Fruit fly (Drosophila melanogaster): Measurements from ENCODE around the gene Hr4.

Gene Hr4

dm6 chrX:1927473-1928306, 14.1 kb upstream of the Hr4 start, which contains the start of gene CG11596:
TSS of gene CG11596 (plus strand) at chrX:1927683.
- TF ChIP-seq Dll (optimal IDR thresholded peaks at IDR 0.05) (no peak), psq (optimal IDR thresholded peaks at IDR 0.05) (no peak), CG8478 (optimal IDR thresholded peaks at IDR 0.05) (no peak), usp (GFP tag; optimal IDR thresholded peaks at IDR 0.05) (no peak)

- TF ChIP-seq CG8478 (optimal IDR thresholded peaks at IDR 0.05) (no peak), usp (GFP tag; optimal IDR thresholded peaks at IDR 0.05) (no peak), EcR (GFP tag; optimal IDR thresholded peaks at IDR 0.05) (no peak), psq (optimal IDR thresholded peaks at IDR 0.05) (no peak)
Measured at dm6 chrX:1940020-1940419, 1.7 kb upstream of the Hr4 start, which contains the start of the genes CG3857 and CG3587. TSS of gene CG3857 (minus strand) at chrX:1940040. TSS of gene CG3587 (plus strand) at chrX:1940307.

dm6 chrX:1943337-1944244, 1.9 kb downstream of the Hr4 start:
- TF ChIP-seq EcR (GFP tag; optimal IDR thresholded peaks at IDR 0.05), result peak; percentile 89 to 94
- TF ChIP-seq pan (optimal IDR thresholded peaks at IDR 0.05), result no peak
- peak; percentile 69 for TF ChIP-seq Dll (optimal IDR thresholded peaks at IDR 0.05)
- no peak for TF ChIP-seq usp (GFP tag; optimal IDR thresholded peaks at IDR 0.05)
- no peak for TF ChIP-seq psq (optimal IDR thresholded peaks at IDR 0.05)
- peak; percentile 2 for TF ChIP-seq CG8478 (optimal IDR thresholded peaks at IDR 0.05)

- TF ChIP-seq psq (optimal IDR thresholded peaks at IDR 0.05) (no peak), CG8478 (optimal IDR thresholded peaks at IDR 0.05) (no peak), EcR (GFP tag; optimal IDR thresholded peaks at IDR 0.05) (peak; percentile 53 to 70)
Measured at dm6 chrX:1944245-1945114, 2.7 kb downstream of the Hr4 start.

dm6 chrX:1945241-1945640, 3.5 kb downstream of the Hr4 start:
- TF ChIP-seq EcR (GFP tag; optimal IDR thresholded peaks at IDR 0.05) (peak; percentile 83 to 88), Dll (optimal IDR thresholded peaks at IDR 0.05) (no peak)

dm6 chrX:1947178-1947872, 5.6 kb downstream of the Hr4 start:
- TF ChIP-seq EcR (GFP tag; optimal IDR thresholded peaks at IDR 0.05), result peak; percentile 73 to 93
- no peak for TF ChIP-seq CG8478 (optimal IDR thresholded peaks at IDR 0.05)

- TF ChIP-seq EcR (GFP tag; optimal IDR thresholded peaks at IDR 0.05) (peak; percentile 88 to 97), pan (optimal IDR thresholded peaks at IDR 0.05) (no peak), CG8478 (optimal IDR thresholded peaks at IDR 0.05) (no peak), Dll (optimal IDR thresholded peaks at IDR 0.05) (peak; percentile 58), usp (GFP tag; optimal IDR thresholded peaks at IDR 0.05) (no peak)
Measured at dm6 chrX:1947900-1948374, 6.2 kb downstream of the Hr4 start.

- TF ChIP-seq pan (optimal IDR thresholded peaks at IDR 0.05), result no peak
- TF ChIP-seq psq (optimal IDR thresholded peaks at IDR 0.05), result no peak
- no peak for TF ChIP-seq usp (GFP tag; optimal IDR thresholded peaks at IDR 0.05)
- TF ChIP-seq Dll (optimal IDR thresholded peaks at IDR 0.05), result no peak
- no peak for TF ChIP-seq EcR (GFP tag; optimal IDR thresholded peaks at IDR 0.05)
- TF ChIP-seq CG8478 (optimal IDR thresholded peaks at IDR 0.05), result no peak
Measured at dm6 chrX:1948508-1949065, 6.8 kb downstream of the Hr4 start.

dm6 chrX:1949598-1949997, 7.9 kb downstream of the Hr4 start:
- no peak for TF ChIP-seq pan (optimal IDR thresholded peaks at IDR 0.05)
- no peak for TF ChIP-seq psq (optimal IDR thresholded peaks at IDR 0.05)
- TF ChIP-seq EcR (GFP tag; optimal IDR thresholded peaks at IDR 0.05), result peak; percentile 5 to 27
- no peak for TF ChIP-seq usp (GFP tag; optimal IDR thresholded peaks at IDR 0.05)
- TF ChIP-seq Dll (optimal IDR thresholded peaks at IDR 0.05), result no peak
- no peak for TF ChIP-seq CG8478 (optimal IDR thresholded peaks at IDR 0.05)

dm6 chrX:1950311-1950710, 8.6 kb downstream of the Hr4 start:
- no peak for TF ChIP-seq Dll (optimal IDR thresholded peaks at IDR 0.05)
- TF ChIP-seq EcR (GFP tag; optimal IDR thresholded peaks at IDR 0.05), result peak; percentile 85 to 95
